Fruit fly (Drosophila melanogaster): ENCODE data around the gene CG3457.

The CG3457 gene

DNA sequence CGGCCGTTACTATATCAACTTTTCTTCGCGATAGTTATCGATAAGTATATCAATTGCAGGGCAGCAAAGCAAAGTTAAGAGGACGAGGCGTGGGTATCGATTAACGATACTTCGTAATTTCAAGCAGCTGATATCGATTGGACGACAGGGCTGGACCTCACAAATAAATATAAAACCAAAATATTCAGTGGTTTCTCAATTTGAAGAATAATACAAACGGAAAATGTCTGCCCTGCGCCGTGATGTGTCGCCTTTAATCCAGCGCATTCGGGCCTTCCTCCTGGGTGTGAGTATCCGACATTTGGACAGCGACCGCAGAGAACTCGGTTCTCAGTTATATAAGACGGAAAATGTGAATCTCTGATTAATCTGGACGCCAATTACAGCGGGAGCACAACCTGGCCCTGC lies 15.2 kb upstream of the CG3457 start, which contains the start of gene ND-B14.5A:
TSS of gene ND-B14.5A (plus strand) at position 107 of the 408 bp plus-strand sequence.
- no peak for TF ChIP-seq Sin3A (optimal IDR thresholded peaks at IDR 0.05)
- no peak for TF ChIP-seq ttk (optimal IDR thresholded peaks at IDR 0.05)
- TF ChIP-seq psq (optimal IDR thresholded peaks at IDR 0.05), result no peak
- TF ChIP-seq h (optimal IDR thresholded peaks at IDR 0.05), result no peak
- TF ChIP-seq insv (optimal IDR thresholded peaks at IDR 0.05), result no peak
- no peak for TF ChIP-seq Myc (optimal IDR thresholded peaks at IDR 0.05)

DNA sequence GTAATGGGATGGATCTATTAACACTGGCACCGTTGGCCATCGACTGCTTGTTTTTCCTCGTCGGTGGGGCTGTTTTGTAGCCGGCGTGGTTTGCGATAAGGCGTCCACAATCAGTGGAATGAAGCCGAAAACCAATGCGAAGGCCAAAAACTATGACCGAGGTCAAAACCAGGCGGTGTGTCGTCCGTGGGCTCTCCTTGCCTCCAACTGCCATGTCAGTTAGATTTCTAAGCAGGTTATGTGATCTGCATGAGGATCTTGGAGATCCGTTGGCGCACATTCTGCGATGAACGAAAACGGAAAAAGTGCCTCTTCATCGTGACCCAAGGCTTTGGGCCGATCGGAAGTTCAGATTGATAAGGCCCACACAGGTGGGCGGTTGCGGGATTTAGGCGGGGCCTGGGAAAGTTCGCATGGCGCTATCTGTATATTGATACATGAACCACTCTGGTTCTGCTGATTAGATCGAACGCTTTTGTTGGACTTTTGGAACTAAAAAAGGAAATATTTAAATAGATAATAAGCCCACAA lies 12.3 kb upstream of the CG3457 start, which contains the start of gene Cyp4d14:
TSS of gene Cyp4d14 (minus strand) at position 51 of the 531 bp plus-strand sequence.
- TF ChIP-seq ttk (optimal IDR thresholded peaks at IDR 0.05) (no peak), h (optimal IDR thresholded peaks at IDR 0.05) (no peak), insv (optimal IDR thresholded peaks at IDR 0.05) (no peak), Myc (optimal IDR thresholded peaks at IDR 0.05) (no peak), psq (optimal IDR thresholded peaks at IDR 0.05) (no peak), Sin3A (optimal IDR thresholded peaks at IDR 0.05) (no peak)

DNA sequence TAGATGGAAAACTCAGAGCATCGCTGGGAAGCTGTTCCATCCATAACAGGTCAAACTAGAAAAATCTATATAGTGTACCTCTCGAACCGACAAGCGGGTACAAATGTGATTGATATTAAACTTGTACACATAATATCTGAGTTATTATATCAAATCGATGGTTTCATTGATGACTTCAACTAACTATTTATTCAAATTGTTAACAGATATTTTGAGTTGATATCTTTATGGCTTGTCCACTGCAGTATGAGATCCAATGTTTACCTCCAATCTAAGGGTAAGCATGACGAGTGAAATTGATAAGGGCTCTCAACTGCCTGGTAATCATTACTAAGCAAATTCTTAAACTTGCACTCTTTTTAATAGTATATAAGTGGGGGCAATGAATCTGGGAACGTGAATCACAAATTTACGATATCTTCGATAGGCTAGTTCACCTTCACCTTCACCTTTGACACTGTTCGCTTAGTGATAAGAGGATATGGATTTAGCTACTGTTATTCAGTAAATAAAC lies 11.6 kb upstream of the CG3457 start, which contains the start of gene Cyp4d2:
TSS of gene Cyp4d2 (plus strand) at position 51 of the 514 bp plus-strand sequence.
- TF ChIP-seq ttk (optimal IDR thresholded peaks at IDR 0.05) (no peak), h (optimal IDR thresholded peaks at IDR 0.05) (no peak), Sin3A (optimal IDR thresholded peaks at IDR 0.05) (no peak), Myc (optimal IDR thresholded peaks at IDR 0.05) (no peak), psq (optimal IDR thresholded peaks at IDR 0.05) (no peak), insv (optimal IDR thresholded peaks at IDR 0.05) (no peak)

DNA sequence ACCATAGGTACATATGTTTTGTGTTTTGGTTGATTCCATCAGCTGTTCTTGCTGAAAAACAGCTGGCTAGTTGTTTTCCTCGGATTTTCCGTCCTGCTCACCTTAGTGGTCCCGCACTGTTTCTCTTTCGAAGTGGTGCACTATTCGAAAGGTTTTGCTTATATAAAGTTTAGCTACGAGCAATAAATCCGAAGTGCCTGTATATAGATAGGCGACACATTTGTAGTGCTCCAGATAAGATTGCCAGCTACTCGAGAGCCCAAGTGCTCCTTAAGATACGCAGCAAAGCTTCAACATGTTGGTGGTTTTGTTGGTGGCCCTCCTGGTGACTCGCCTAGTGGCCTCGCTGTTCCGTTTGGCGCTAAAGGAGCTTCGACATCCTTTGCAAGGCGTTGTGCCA lies 8.8 kb upstream of the CG3457 start, which contains the start of gene Cyp4ae1:
TSS of gene Cyp4ae1 (plus strand) at position 206 of the 400 bp plus-strand sequence.
- TF ChIP-seq h (optimal IDR thresholded peaks at IDR 0.05) (no peak), insv (optimal IDR thresholded peaks at IDR 0.05) (no peak), Myc (optimal IDR thresholded peaks at IDR 0.05) (no peak), ttk (optimal IDR thresholded peaks at IDR 0.05) (no peak), Sin3A (optimal IDR thresholded peaks at IDR 0.05) (no peak), psq (optimal IDR thresholded peaks at IDR 0.05) (no peak)

DNA sequence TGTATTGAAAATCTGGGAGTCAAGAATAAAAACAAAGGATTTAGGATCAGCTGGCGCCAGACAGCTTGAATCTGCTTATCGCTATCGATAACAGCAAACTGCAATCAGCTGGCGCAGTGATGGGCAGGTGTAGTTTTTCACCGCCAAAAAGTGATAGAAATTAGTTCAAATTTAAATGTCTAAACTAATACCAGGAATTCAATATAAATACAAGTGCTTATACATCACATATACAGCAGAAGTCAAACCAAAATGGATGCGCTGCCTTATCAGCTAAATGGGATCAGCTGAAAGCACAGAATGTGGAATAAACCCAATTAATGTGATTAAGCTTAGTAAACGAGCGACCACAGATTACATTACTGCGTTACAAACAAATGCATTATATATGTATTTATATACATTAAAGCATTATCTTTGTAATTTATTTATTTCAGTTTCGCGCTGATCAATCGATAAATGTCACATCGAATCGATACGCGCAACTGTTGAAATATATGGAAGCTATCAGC lies 6.8 kb upstream of the CG3457 start, which contains the start of gene pn:
TSS of gene pn (plus strand) at position 462 of the 512 bp plus-strand sequence.
- TF ChIP-seq h (optimal IDR thresholded peaks at IDR 0.05) (no peak), Sin3A (optimal IDR thresholded peaks at IDR 0.05) (no peak), Myc (optimal IDR thresholded peaks at IDR 0.05) (no peak), insv (optimal IDR thresholded peaks at IDR 0.05) (no peak), psq (optimal IDR thresholded peaks at IDR 0.05) (no peak), ttk (optimal IDR thresholded peaks at IDR 0.05) (no peak)

DNA sequence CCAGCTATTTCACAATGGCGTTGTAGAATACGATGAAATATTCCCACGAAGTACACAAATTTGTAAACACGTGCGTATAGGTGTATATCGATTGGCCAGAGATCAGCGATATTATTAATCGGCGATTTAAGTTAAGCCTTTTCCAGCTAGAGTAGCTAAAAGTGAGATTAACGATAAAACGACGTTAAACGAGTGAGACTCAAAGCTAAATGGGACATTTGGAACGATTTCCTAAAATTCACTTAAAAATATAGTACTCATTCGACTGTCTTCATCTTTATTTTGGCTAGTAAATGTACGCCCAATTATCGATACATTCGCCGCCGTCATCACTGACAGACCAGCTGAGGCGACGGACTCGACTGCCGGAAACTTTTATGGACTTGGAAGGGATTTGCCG lies 3.1 kb upstream of the CG3457 start, which contains the start of the genes Nmd3 and CG17776:
TSS of gene Nmd3 (minus strand) at position 106 of the 400 bp plus-strand sequence.
TSS of gene CG17776 (plus strand) at position 163 of the 400 bp plus-strand sequence.
- TF ChIP-seq psq (optimal IDR thresholded peaks at IDR 0.05) (no peak), ttk (optimal IDR thresholded peaks at IDR 0.05) (no peak), insv (optimal IDR thresholded peaks at IDR 0.05) (no peak), Myc (optimal IDR thresholded peaks at IDR 0.05) (no peak), h (optimal IDR thresholded peaks at IDR 0.05) (no peak), Sin3A (optimal IDR thresholded peaks at IDR 0.05) (no peak)

DNA sequence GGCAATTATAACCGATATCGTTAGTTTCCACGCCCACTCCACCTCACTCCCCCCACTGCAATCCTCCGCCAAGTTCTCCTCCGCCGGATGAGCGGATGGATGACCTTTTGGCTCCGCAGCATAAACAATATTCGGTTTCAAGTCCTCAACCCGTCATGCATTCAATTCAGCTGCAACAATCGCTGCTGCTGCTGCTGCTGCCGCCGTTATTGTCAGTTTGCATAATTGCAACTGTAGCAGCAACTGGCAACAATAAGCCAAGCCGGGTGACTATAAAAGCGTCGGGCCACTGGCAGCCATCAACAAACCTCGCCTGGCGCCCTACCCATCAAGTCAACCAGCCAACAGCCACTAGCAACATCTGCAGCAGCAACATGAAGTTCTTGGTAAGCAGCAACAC lies 1.1 kb upstream of the CG3457 start, which contains the start of gene CG17777:
TSS of gene CG17777 (plus strand) at position 301 of the 400 bp plus-strand sequence.
- no peak for TF ChIP-seq psq (optimal IDR thresholded peaks at IDR 0.05)
- TF ChIP-seq ttk (optimal IDR thresholded peaks at IDR 0.05), result no peak
- TF ChIP-seq Sin3A (optimal IDR thresholded peaks at IDR 0.05), result no peak
- no peak for TF ChIP-seq insv (optimal IDR thresholded peaks at IDR 0.05)
- no peak for TF ChIP-seq h (optimal IDR thresholded peaks at IDR 0.05)
- no peak for TF ChIP-seq Myc (optimal IDR thresholded peaks at IDR 0.05)

DNA sequence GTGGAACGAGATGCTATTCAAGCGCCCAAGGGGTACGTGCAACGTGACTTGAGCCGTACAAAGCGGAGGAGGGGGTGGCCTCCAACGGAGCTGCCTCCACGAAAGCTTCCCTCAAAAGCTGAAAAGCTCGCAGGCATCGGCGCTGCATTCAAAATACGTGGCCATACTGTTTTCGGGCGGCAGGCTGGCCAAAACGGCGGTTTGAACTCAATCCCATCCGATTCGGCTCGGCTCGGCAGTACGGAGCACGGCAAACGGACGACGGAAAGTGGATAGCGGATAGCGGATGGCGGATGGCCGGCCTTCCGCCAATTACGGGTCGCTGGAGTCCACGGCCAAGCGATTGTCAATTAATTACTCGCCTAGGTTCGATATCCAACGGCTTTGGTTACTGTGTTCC lies 1.3 kb downstream of the CG3457 start, which contains the start of gene Mct1:
TSS of gene Mct1 (plus strand) at position 301 of the 400 bp plus-strand sequence.
- no peak for TF ChIP-seq ttk (optimal IDR thresholded peaks at IDR 0.05)
- TF ChIP-seq Sin3A (optimal IDR thresholded peaks at IDR 0.05), result no peak
- no peak for TF ChIP-seq psq (optimal IDR thresholded peaks at IDR 0.05)
- TF ChIP-seq insv (optimal IDR thresholded peaks at IDR 0.05), result no peak
- TF ChIP-seq Myc (optimal IDR thresholded peaks at IDR 0.05), result no peak
- no peak for TF ChIP-seq h (optimal IDR thresholded peaks at IDR 0.05)

DNA sequence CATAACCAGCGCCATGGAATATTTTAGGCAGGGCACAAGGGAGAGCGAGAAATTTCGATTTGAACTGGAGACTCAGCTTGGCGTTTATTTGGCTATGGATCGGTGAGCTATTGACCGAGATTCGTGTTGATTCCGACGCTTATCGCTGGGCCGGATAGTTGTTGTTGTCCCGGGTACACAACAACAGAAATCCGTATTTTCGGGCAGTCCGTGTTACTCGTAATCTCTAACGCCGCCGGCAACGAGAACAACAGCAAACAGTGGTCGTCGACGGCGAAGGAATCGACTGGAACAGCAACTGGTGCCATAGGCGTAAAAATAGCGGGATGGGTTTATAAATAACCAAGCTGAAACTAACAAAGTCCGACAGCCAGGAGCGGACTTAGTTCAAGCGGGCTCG lies 4.3 kb downstream of the CG3457 start:
- TF ChIP-seq Sin3A (optimal IDR thresholded peaks at IDR 0.05) (no peak), insv (optimal IDR thresholded peaks at IDR 0.05) (no peak), psq (optimal IDR thresholded peaks at IDR 0.05) (no peak), Myc (optimal IDR thresholded peaks at IDR 0.05) (no peak), ttk (optimal IDR thresholded peaks at IDR 0.05) (no peak), h (optimal IDR thresholded peaks at IDR 0.05) (no peak)

DNA sequence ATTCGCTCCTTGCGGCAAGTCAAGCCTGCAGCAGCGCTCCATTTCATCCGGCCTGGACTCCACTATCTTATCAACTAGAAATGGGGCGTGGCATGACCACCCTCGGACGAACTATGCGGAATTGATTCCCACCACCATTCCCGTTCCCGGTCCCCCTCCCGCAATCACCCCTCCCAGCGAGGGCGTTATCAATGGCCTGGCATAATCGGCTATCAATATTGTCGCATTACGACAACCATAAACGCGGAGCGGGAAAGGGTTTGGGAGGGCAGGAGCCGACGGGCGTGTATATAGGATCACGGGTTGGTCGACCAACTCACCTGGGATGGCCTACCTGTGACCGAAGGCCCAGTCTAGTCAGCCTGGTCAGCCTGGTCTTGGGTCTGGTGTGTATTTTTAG lies 5.5 kb downstream of the CG3457 start:
- TF ChIP-seq ttk (optimal IDR thresholded peaks at IDR 0.05) (no peak), psq (optimal IDR thresholded peaks at IDR 0.05) (no peak), h (optimal IDR thresholded peaks at IDR 0.05) (no peak), Myc (optimal IDR thresholded peaks at IDR 0.05) (no peak), insv (optimal IDR thresholded peaks at IDR 0.05) (no peak), Sin3A (optimal IDR thresholded peaks at IDR 0.05) (no peak)

DNA sequence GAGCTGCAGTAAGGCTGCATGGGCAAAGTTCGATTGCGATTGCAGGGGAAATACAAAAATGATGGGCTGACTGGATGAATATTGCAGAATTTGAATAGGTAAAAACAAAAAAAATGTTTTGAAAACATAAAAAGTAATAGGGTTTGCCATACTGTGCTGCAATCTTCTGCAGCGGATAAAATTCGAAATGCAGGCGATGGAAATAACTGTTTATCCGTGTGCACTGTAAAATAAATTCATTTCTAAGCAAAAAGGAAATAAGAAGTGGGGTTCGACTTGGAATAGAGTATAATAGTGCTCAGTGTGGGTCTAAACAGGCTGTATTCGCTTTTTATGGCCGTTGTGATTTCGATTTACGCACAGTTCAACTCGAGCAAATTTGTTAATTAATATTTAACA lies 6.2 kb downstream of the CG3457 start, which contains the start of gene CG14053:
TSS of gene CG14053 (minus strand) at position 101 of the 399 bp plus-strand sequence.
- TF ChIP-seq insv (optimal IDR thresholded peaks at IDR 0.05), result no peak
- TF ChIP-seq Myc (optimal IDR thresholded peaks at IDR 0.05), result no peak
- no peak for TF ChIP-seq psq (optimal IDR thresholded peaks at IDR 0.05)
- no peak for TF ChIP-seq Sin3A (optimal IDR thresholded peaks at IDR 0.05)
- TF ChIP-seq h (optimal IDR thresholded peaks at IDR 0.05), result no peak
- TF ChIP-seq ttk (optimal IDR thresholded peaks at IDR 0.05), result no peak
